Fruit fly (Drosophila melanogaster) whole organism, embryonic: ENCODE data around the gene CG14054.

Source experiments
- Atf3 ChIP-seq: fragments of 200-800 bp; sonication (Bioruptor generic); optimal IDR thresholded peaks from 3 replicates; lab custom pipeline; 2016; ENCODE audit warnings: missing biosample characterization, missing genetic modification characterization
- CG12391 ChIP-seq: fragments of 200-800 bp; sonication (Bioruptor generic); optimal IDR thresholded peaks from 3 replicates; lab custom pipeline; 2018; ENCODE audit warnings: missing biosample characterization, mild to moderate bottlenecking, missing genetic modification characterization, moderate library complexity
- CG1529 ChIP-seq: fragments of 200-800 bp; sonication (Bioruptor generic); optimal IDR thresholded peaks from 3 replicates; lab custom pipeline; 2018; ENCODE audit warnings: missing biosample characterization, missing genetic modification characterization
- CG17829 ChIP-seq: fragments of 200-800 bp; optimal IDR thresholded peaks from 2 replicates; lab custom pipeline; 2019; ENCODE audit warnings: missing biosample characterization, mild to moderate bottlenecking, missing genetic modification characterization, moderate library complexity
- Eip74EF ChIP-seq, 2 experiments: fragments of 200-800 bp in 1 of 2; fragments of >200 bp in 1 of 2; sonication (Bioruptor generic) in 1 of 2; optimal IDR thresholded peaks; 2 replicates each; lab custom pipeline; 2017 to 2019; ENCODE audit warnings: missing biosample characterization in 2 of 2, missing genetic modification characterization in 2 of 2, mild to moderate bottlenecking in 1 of 2, moderate library complexity in 1 of 2

DNA sequence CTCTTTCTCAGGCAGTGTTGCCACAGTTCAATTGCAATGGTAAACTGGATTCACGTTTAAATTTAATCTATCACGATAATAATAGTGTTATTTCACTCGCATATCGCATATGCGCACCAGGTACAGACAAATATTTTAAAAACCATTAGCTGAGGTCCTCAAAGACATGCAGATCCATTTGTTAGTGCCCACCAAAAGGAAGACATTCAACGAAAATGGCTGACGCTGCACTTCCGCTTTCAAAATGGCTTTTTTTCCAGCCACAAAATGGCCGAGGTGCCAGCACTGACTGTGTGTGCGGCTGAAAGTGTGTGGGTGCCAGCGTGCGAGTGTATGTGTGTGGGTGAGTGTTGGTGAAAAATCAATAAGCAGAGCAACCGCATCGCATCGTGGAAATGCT lies 5.0 kb downstream of the CG14054 start:
- TF ChIP-seq CG1529, result peak; percentile 42
- TF ChIP-seq CG17829, result peak; percentile 34
- TF ChIP-seq CG12391 (tag; lab: Kevin White, UChicago), result peak; percentile 52
- peak in 1 of 2 experiments; percentile 91 for TF ChIP-seq Eip74EF (GFP tag; optimal IDR thresholded peaks at IDR 0.05; lab: Kevin White, UChicago)
- TF ChIP-seq Atf3 (GFP tag; lab: Kevin White, UChicago), result no peak
